Worm (Caenorhabditis elegans) whole organism, L4 larva: ENCODE results near the gene Y49E10.16.
"Not testable (repeated sequence)": the region's sequence is repeated elsewhere in the genome, so short reads cannot be mapped to it uniquely, and the experiment has no call there.

Experiments used
- D1046.2 ChIP-seq: fragments of 200-800 bp; sonication (Bioruptor generic); IDR thresholded peaks from 2 replicates; pipeline ENCODE4 v1.3.6; 2022; ENCODE audit warnings: missing genetic modification characterization, missing compliant biosample characterization
- R02D3.7 ChIP-seq: fragments of 150-350 bp; sonication (generic microtip); optimal IDR thresholded peaks from 3 replicates; lab custom pipeline; 2014; ENCODE audit warnings: missing biosample characterization, missing genetic modification characterization
- Y48G9A.11 ChIP-seq: fragments of 200-800 bp; sonication (Bioruptor generic); IDR thresholded peaks from 2 replicates; pipeline ENCODE4 v1.3.6; 2022; ENCODE audit warnings: missing genetic modification reagents, missing genetic modification characterization, missing compliant biosample characterization
- ZK337.2 ChIP-seq: fragments of 200-800 bp; sonication (Bioruptor generic); IDR thresholded peaks from 2 replicates; pipeline ENCODE4 v1.3.6; 2022; ENCODE audit warnings: missing genetic modification reagents, missing genetic modification characterization, missing compliant biosample characterization
- aha-1 ChIP-seq: fragments of 150-350 bp; peaks from one replicate; lab custom pipeline; 2014; ENCODE audit warnings: missing biosample characterization, missing genetic modification characterization
- ceh-20 ChIP-seq: fragments of 200-800 bp; sonication (Bioruptor generic); IDR thresholded peaks from 2 replicates; pipeline ENCODE4 v1.3.6; 2022; ENCODE audit warnings: missing genetic modification reagents, missing genetic modification characterization, missing compliant biosample characterization
- ceh-28 ChIP-seq: fragments of 150-350 bp; optimal IDR thresholded peaks from 2 replicates; lab custom pipeline; 2014; ENCODE audit warnings: missing biosample characterization, missing genetic modification reagents, missing genetic modification characterization
- cey-2 ChIP-seq: sonication (generic microtip); optimal IDR thresholded peaks from 3 replicates; lab custom pipeline; 2017; ENCODE audit warnings: missing genetic modification characterization, mild to moderate bottlenecking, missing compliant biosample characterization, antibody characterized with exemption, borderline replicate concordance; ENCODE audit not compliant: insufficient read depth
- daf-16 ChIP-seq, 3 experiments: sonication (generic microtip); optimal IDR thresholded peaks; 2 replicates each; lab custom pipeline; 2016 to 2017; ENCODE audit warnings: missing genetic modification characterization in 3 of 3, missing genetic modification reagents in 3 of 3, mild to moderate bottlenecking in 2 of 3, missing compliant biosample characterization in 2 of 3, missing biosample characterization in 1 of 3, moderate library complexity in 1 of 3
- dmd-8 ChIP-seq: fragments of 200-800 bp; sonication (Bioruptor generic); IDR thresholded peaks from 2 replicates; pipeline ENCODE4 v1.3.6; 2022; ENCODE audit warnings: missing genetic modification characterization, missing compliant biosample characterization
- egl-27 ChIP-seq: sonication (generic microtip); optimal IDR thresholded peaks from 3 replicates; lab custom pipeline; 2017; ENCODE audit warnings: missing biosample characterization, missing genetic modification reagents, missing genetic modification characterization
- gei-8 ChIP-seq: fragments of 200-800 bp; sonication (Bioruptor generic); optimal IDR thresholded peaks from 2 replicates; lab custom pipeline; 2018; ENCODE audit warnings: mild to moderate bottlenecking, missing genetic modification characterization, missing compliant biosample characterization
- hlh-30 ChIP-seq: sonication (generic microtip); optimal IDR thresholded peaks from 2 replicates; lab custom pipeline; 2017; ENCODE audit warnings: antibody characterized with exemption, mild to moderate bottlenecking, missing genetic modification characterization, missing compliant biosample characterization; ENCODE audit not compliant: insufficient read depth
- lin-38 ChIP-seq: fragments of 200-800 bp; sonication (Bioruptor generic); IDR thresholded peaks from 2 replicates; pipeline ENCODE4 v1.3.6; 2022; ENCODE audit warnings: missing genetic modification reagents, missing genetic modification characterization, missing compliant biosample characterization
- lin-39 ChIP-seq: fragments of 150-350 bp; optimal IDR thresholded peaks from 2 replicates; lab custom pipeline; 2014; ENCODE audit warnings: missing biosample characterization, missing genetic modification reagents, missing genetic modification characterization
- lsy-2 ChIP-seq, 2 experiments: fragments of 150-350 bp in 1 of 2; sonication (generic microtip) in 1 of 2; optimal IDR thresholded peaks; 2 replicates each; lab custom pipeline; 2014 to 2017; ENCODE audit warnings: missing biosample characterization in 2 of 2, missing genetic modification characterization in 2 of 2
- nhr-11 ChIP-seq: fragments of 150-350 bp; optimal IDR thresholded peaks from 2 replicates; lab custom pipeline; 2014; ENCODE audit warnings: missing biosample characterization, missing genetic modification characterization
- nhr-28 ChIP-seq: fragments of 150-350 bp; optimal IDR thresholded peaks from 2 replicates; lab custom pipeline; 2014; ENCODE audit warnings: missing biosample characterization, missing genetic modification characterization
- pha-4 ChIP-seq, 2 experiments: fragments of 150-350 bp in 1 of 2; fragments of 200-800 bp in 1 of 2; sonication (Bioruptor generic) in 1 of 2; IDR thresholded peaks in 1 of 2; optimal IDR thresholded peaks in 1 of 2; 2 replicates each; pipeline versions ENCODE4 v1.3.6 to Lab custom; 2014 to 2022; ENCODE audit warnings: missing genetic modification characterization in 2 of 2, missing genetic modification reagents in 2 of 2, missing biosample characterization in 1 of 2, missing compliant biosample characterization in 1 of 2
- pqm-1 ChIP-seq: sonication (generic microtip); optimal IDR thresholded peaks from 2 replicates; lab custom pipeline; 2017; ENCODE audit warnings: missing biosample characterization, missing genetic modification characterization
- set-16 ChIP-seq: fragments of 200-800 bp; sonication (Bioruptor generic); IDR thresholded peaks from 2 replicates; pipeline ENCODE4 v1.3.6; 2022; ENCODE audit warnings: missing genetic modification reagents, missing genetic modification characterization, missing compliant biosample characterization
- snpc-1.2 ChIP-seq: fragments of 200-800 bp; sonication (Bioruptor generic); IDR thresholded peaks from 2 replicates; pipeline ENCODE4 v1.3.6; 2022; ENCODE audit warnings: missing genetic modification reagents, missing genetic modification characterization, missing compliant biosample characterization
- snpc-4 ChIP-seq: fragments of 150-350 bp; optimal IDR thresholded peaks from 2 replicates; lab custom pipeline; 2014; ENCODE audit warnings: missing biosample characterization, missing genetic modification characterization
- unc-130 ChIP-seq: sonication (generic microtip); optimal IDR thresholded peaks from 2 replicates; lab custom pipeline; 2016; ENCODE audit warnings: missing genetic modification reagents, missing genetic modification characterization, missing compliant biosample characterization
- unc-39 ChIP-seq: sonication (generic microtip); optimal IDR thresholded peaks from 2 replicates; lab custom pipeline; 2017; ENCODE audit warnings: missing biosample characterization, missing genetic modification characterization
- vab-7 ChIP-seq: fragments of 200-800 bp; sonication (Bioruptor generic); IDR thresholded peaks from 2 replicates; pipeline ENCODE4 v1.3.6; 2022; ENCODE audit warnings: missing genetic modification reagents, missing genetic modification characterization, missing compliant biosample characterization
- ztf-7 ChIP-seq: fragments of 150-350 bp; optimal IDR thresholded peaks from 2 replicates; lab custom pipeline; 2014; ENCODE audit warnings: missing biosample characterization, missing genetic modification characterization

The Y49E10.16 gene

DNA sequence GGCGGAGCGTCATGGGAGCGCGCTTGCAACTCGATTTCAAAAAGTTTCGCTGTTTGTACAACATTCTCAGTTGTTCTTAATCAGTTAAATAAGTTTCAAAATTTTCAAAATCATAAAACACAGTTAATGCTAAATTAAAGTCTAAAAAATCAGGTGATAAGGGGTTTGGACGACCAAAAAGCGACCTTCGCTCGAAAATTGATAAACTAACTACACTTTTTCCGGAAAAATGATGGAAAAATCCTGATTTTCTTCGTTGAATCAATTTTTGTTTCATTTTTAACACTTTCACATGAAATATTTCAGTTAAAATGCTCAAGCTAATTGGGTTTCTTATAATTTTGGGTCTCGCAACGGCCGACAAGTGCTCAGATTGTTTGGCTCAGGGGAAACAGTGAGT lies at the start of gene Y49E10.16:
TSS of gene Y49E10.16 (plus strand) at position 301 of the 400 bp plus-strand sequence.
- TF ChIP-seq set-16 (GFP tag; lab: Robert Waterston, UW) (no peak), unc-130 (GFP tag; lab: Kevin White, UChicago) (no peak), vab-7 (no peak), dmd-8 (GFP tag; lab: Robert Waterston, UW) (no peak), lsy-2 (tag; optimal IDR thresholded peaks at IDR 0.05; lab: Kevin White, UChicago) (no peak), Y48G9A.11 (GFP tag; lab: Robert Waterston, UW) (no peak), nhr-28 (tag; lab: Kevin White, UChicago) (no peak), egl-27 (no peak), pqm-1 (peak; percentile 32), ceh-20 (GFP tag; lab: Robert Waterston, UW) (no peak), pha-4 (GFP tag; IDR thresholded peaks at IDR 0.05; lab: Robert Waterston, UW) (no peak), pha-4 (tag; optimal IDR thresholded peaks at IDR 0.05; lab: Kevin White, UChicago) (no peak), cey-2 (tag; lab: Kevin White, UChicago) (no peak), daf-16 (GFP tag; optimal IDR thresholded peaks at IDR 0.05; lab: Kevin White, UChicago) (no peak), daf-16 (tag; optimal IDR thresholded peaks at IDR 0.05; lab: Kevin White, UChicago) (peak; percentile 17), R02D3.7 (no peak), hlh-30 (no peak)

ce11 chrIII:12382799-12383198 lies 47.5 kb upstream of the Y49E10.16 start:
- TF ChIP-seq set-16 (GFP tag; lab: Robert Waterston, UW) (peak; percentile 57; the same call in 1 of the 2 replicates), Y48G9A.11 (GFP tag; lab: Robert Waterston, UW) (0 out of 2 replicates have a peak, but pooled peaks have one; percentile 55), snpc-1.2 (GFP tag; lab: Robert Waterston, UW) (0 out of 2 replicates have a peak, but pooled peaks have one; percentile 39), ZK337.2 (GFP tag; lab: Robert Waterston, UW) (0 out of 2 replicates have a peak, but pooled peaks have one; percentile 24), lin-38 (GFP tag; lab: Robert Waterston, UW) (peak; percentile 90), D1046.2 (peak; percentile 35; the same call in 1 of the 2 replicates)
- TF ChIP-seq, all 104 proteins: peak for 6; not testable (repeated sequence) for 98

ce11 chrIII:12383709-12384108 lies 46.6 kb upstream of the Y49E10.16 start, which contains the start of gene Y49E10.4:
Gene Y49E10.4 (minus strand): TSS chrIII:12383809.
- not testable (repeated sequence) for TF ChIP-seq nhr-28, ztf-7, unc-39 (tag; lab: Kevin White, UChicago)
- TF ChIP-seq, all 104 proteins: peak for 0; not testable (repeated sequence) for 104

DNA sequence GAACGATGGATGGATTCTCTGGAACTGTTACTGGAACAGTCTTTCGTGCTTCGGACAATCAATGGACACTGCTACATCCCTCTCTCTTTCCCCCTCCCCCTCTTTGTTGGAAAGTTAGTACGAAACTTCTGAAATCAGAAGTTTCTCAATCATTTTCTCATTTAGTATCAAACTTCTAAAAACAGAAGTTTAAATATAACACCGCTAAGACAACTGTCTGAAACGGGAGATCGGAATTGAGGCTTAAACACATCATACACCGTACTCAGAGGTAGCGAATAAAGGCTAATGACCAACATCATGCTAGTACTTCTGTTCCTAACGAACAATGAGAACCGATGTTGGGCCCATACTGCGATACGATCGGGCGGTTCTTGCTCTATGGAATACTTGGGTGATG lies 43.7 kb upstream of the Y49E10.16 start, which contains the start of gene Y49E10.30:
TSS of gene Y49E10.30 (plus strand) at position 301 of the 400 bp plus-strand sequence.
- TF ChIP-seq snpc-4 (tag; lab: Kevin White, UChicago); nhr-11 (tag; lab: Kevin White, UChicago); lin-39: not testable (repeated sequence)

DNA sequence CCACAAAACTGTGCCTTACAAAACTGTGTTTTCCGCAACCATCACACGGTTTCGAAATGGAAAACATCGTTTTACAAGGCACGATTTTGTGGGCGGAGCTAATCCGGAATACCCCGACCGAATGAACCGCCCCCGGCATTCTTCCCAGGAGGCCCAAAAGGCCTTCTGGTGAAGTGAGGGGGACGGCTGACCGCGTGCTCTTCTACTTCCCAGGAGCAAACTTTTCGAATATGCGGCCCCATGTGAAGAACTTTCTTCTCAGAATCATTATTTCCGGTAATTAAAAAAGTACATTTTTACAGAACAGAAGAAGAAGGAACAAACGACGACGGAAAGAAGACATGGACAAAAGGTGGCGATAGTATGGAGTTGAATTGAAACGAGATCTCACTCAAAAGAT lies 43.0 kb upstream of the Y49E10.16 start:
- 0 out of 2 replicates have a peak, but pooled peaks have one; percentile 34 for TF ChIP-seq set-16 (GFP tag; lab: Robert Waterston, UW)

DNA sequence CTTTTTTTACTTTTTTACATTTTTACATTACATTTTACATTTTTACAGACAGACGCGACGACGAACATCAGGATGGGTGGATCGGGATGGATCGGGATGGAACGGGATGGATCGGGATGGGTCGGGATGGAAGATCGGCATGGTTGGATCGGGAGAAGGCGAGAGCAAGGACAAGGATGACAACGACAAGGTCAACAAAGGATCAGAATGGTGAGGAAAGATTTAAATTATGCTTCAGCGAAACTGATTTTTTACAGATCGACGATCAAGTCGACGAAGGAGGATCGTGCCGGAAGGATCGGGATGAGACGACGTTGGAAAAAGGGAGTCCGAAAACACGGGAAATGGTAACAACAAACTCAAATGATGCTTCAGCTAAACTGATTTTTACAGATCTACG lies 42.2 kb upstream of the Y49E10.16 start:
- peak; percentile 92 for TF ChIP-seq aha-1
- TF ChIP-seq gei-8: no peak

- TF ChIP-seq ceh-28 (tag; lab: Kevin White, UChicago) (peak; percentile 93), hlh-30 (no peak)
- TF ChIP-seq, all 104 proteins: peak for 1
These were observed 35.2 kb upstream of the Y49E10.16 start, which contains the start of gene Y49E10.10 for ce11 chrIII:12395085-12395484. Gene Y49E10.10 (plus strand): TSS chrIII:12395465.
